Fruit fly (Drosophila melanogaster) whole organism, prepupa: ENCODE measurements around the gene glec.
A peak's percentile ranks its signal among the peaks of the same experiment; 100 is the strongest.

Experiments
- Blimp-1 ChIP-seq: fragments of 200-800 bp; sonication (Bioruptor generic); optimal IDR thresholded peaks from 3 replicates; lab custom pipeline; 2017; ENCODE audit warnings: missing biosample characterization, missing genetic modification characterization, mild to moderate bottlenecking, moderate library complexity, missing genetic modification reagents
- CG10631 ChIP-seq: fragments of 200-800 bp; sonication (Bioruptor generic); optimal IDR thresholded peaks from 2 replicates; lab custom pipeline; 2016; ENCODE audit warnings: missing biosample characterization, missing genetic modification characterization
- CG10669 ChIP-seq: fragments of 200-800 bp; sonication (Bioruptor generic); optimal IDR thresholded peaks from 3 replicates; lab custom pipeline; 2018; ENCODE audit warnings: missing biosample characterization, mild to moderate bottlenecking, missing genetic modification characterization, moderate library complexity
- CG11294 ChIP-seq: fragments of 200-800 bp; sonication (Bioruptor generic); IDR thresholded peaks from 2 replicates; pipeline ENCODE4 v1.3.6; 2022; ENCODE audit warnings: missing biosample characterization, missing genetic modification characterization
- CG11762 ChIP-seq: fragments of 200-800 bp; sonication (Bioruptor generic); optimal IDR thresholded peaks from 3 replicates; lab custom pipeline; 2016; ENCODE audit warnings: missing biosample characterization, missing genetic modification characterization; ENCODE audit not compliant: insufficient read depth
- CG1621 ChIP-seq: fragments of 200-800 bp; sonication (Bioruptor generic); optimal IDR thresholded peaks from 3 replicates; lab custom pipeline; 2018; ENCODE audit warnings: missing biosample characterization, mild to moderate bottlenecking, missing genetic modification characterization
- CG16779 ChIP-seq: fragments of 200-800 bp; sonication (Bioruptor generic); optimal IDR thresholded peaks from 3 replicates; lab custom pipeline; 2017; ENCODE audit warnings: missing biosample characterization, mild to moderate bottlenecking, missing genetic modification characterization
- CG3032 ChIP-seq: fragments of 200-800 bp; optimal IDR thresholded peaks from 2 replicates; lab custom pipeline; 2019; ENCODE audit warnings: missing biosample characterization, mild to moderate bottlenecking, missing genetic modification characterization, moderate library complexity
- CG31627 ChIP-seq: fragments of 200-800 bp; sonication (Bioruptor generic); optimal IDR thresholded peaks from 3 replicates; lab custom pipeline; 2016; ENCODE audit warnings: missing biosample characterization, missing genetic modification characterization
- CG34406 ChIP-seq: fragments of 200-800 bp; sonication (Bioruptor generic); optimal IDR thresholded peaks from 3 replicates; lab custom pipeline; 2016; ENCODE audit warnings: missing biosample characterization, missing genetic modification characterization
- CG3919 ChIP-seq: fragments of 200-800 bp; sonication (Bioruptor generic); optimal IDR thresholded peaks from 3 replicates; lab custom pipeline; 2016; ENCODE audit warnings: missing biosample characterization, missing genetic modification characterization
- CG4318 ChIP-seq: fragments of 200-800 bp; sonication (Bioruptor generic); optimal IDR thresholded peaks from 3 replicates; lab custom pipeline; 2017; ENCODE audit warnings: missing biosample characterization, mild to moderate bottlenecking, missing genetic modification characterization
- CG6163 ChIP-seq: fragments of 200-800 bp; sonication (Bioruptor generic); IDR thresholded peaks from 3 replicates; pipeline ENCODE4 v1.3.6; 2022; ENCODE audit warnings: missing biosample characterization, missing genetic modification characterization
- CG6792 ChIP-seq: fragments of 200-800 bp; sonication (Bioruptor generic); optimal IDR thresholded peaks from 3 replicates; lab custom pipeline; 2016; ENCODE audit warnings: missing biosample characterization, missing genetic modification characterization
- CG6808 ChIP-seq: fragments of 200-800 bp; sonication (Bioruptor generic); optimal IDR thresholded peaks from 3 replicates; lab custom pipeline; 2017; ENCODE audit warnings: missing biosample characterization, missing genetic modification characterization, mild to moderate bottlenecking, moderate library complexity, missing genetic modification reagents
- CG8119 ChIP-seq: fragments of 200-800 bp; sonication (Bioruptor generic); IDR thresholded peaks from 3 replicates; pipeline ENCODE4 v1.3.6; 2022; ENCODE audit warnings: missing biosample characterization, missing genetic modification characterization
- CG8319 ChIP-seq: fragments of 200-800 bp; sonication (Bioruptor generic); optimal IDR thresholded peaks from 3 replicates; lab custom pipeline; 2016; ENCODE audit warnings: missing biosample characterization, missing genetic modification characterization
- Eip75B ChIP-seq: fragments of 200-800 bp; sonication (Bioruptor generic); optimal IDR thresholded peaks from 3 replicates; lab custom pipeline; 2016; ENCODE audit warnings: missing biosample characterization, missing genetic modification characterization
- Eip78C ChIP-seq: fragments of 200-800 bp; sonication (Bioruptor generic); peaks from one replicate; lab custom pipeline; 2016; ENCODE audit warnings: missing biosample characterization, missing genetic modification characterization
- Eip93F ChIP-seq: fragments of 200-800 bp; sonication (Bioruptor generic); optimal IDR thresholded peaks from 2 replicates; lab custom pipeline; 2016; ENCODE audit warnings: missing biosample characterization, mild to moderate bottlenecking, missing genetic modification characterization
- Ets21C ChIP-seq: fragments of 200-800 bp; sonication (Bioruptor generic); optimal IDR thresholded peaks from 3 replicates; lab custom pipeline; 2016; ENCODE audit warnings: missing biosample characterization, missing genetic modification characterization
- Gug ChIP-seq: fragments of 200-800 bp; sonication (Bioruptor generic); IDR thresholded peaks from 2 replicates; pipeline ENCODE4 v1.3.6; 2022; ENCODE audit warnings: missing biosample characterization, missing genetic modification characterization
- Hr38 ChIP-seq: sonication (Bioruptor generic); optimal IDR thresholded peaks from 2 replicates; lab custom pipeline; 2016; ENCODE audit warnings: missing biosample characterization, missing genetic modification characterization
- Hr39 ChIP-seq: fragments of 200-800 bp; sonication (Bioruptor generic); optimal IDR thresholded peaks from 2 replicates; lab custom pipeline; 2016; ENCODE audit warnings: missing biosample characterization, missing genetic modification characterization
- Hr4 ChIP-seq: fragments of 200-800 bp; sonication (Bioruptor generic); optimal IDR thresholded peaks from 3 replicates; lab custom pipeline; 2016; ENCODE audit warnings: missing biosample characterization, missing genetic modification characterization
- Lpt ChIP-seq: fragments of 200-800 bp; sonication (Bioruptor generic); optimal IDR thresholded peaks from 3 replicates; lab custom pipeline; 2016; ENCODE audit warnings: missing biosample characterization, missing genetic modification characterization
- Met ChIP-seq: fragments of 200-800 bp; sonication (Bioruptor generic); optimal IDR thresholded peaks from 3 replicates; lab custom pipeline; 2016; ENCODE audit warnings: missing biosample characterization, missing genetic modification characterization
- Smox ChIP-seq: fragments of 200-800 bp; sonication (Bioruptor generic); optimal IDR thresholded peaks from 3 replicates; lab custom pipeline; 2016; ENCODE audit warnings: missing biosample characterization, missing genetic modification characterization
- Sox14 ChIP-seq: fragments of 200-800 bp; sonication (Bioruptor generic); optimal IDR thresholded peaks from 3 replicates; lab custom pipeline; 2016; ENCODE audit warnings: missing biosample characterization, missing genetic modification characterization
- Sox15 ChIP-seq: fragments of 200-800 bp; sonication (Bioruptor generic); optimal IDR thresholded peaks from 3 replicates; lab custom pipeline; 2016; ENCODE audit warnings: missing biosample characterization, missing genetic modification characterization
- achi ChIP-seq: fragments of 200-800 bp; sonication (Bioruptor generic); optimal IDR thresholded peaks from 3 replicates; lab custom pipeline; 2016; ENCODE audit warnings: missing biosample characterization, missing genetic modification characterization
- acj6 ChIP-seq: fragments of 200-800 bp; sonication (Bioruptor generic); optimal IDR thresholded peaks from 3 replicates; lab custom pipeline; 2016; ENCODE audit warnings: missing biosample characterization, missing genetic modification characterization
- dsx ChIP-seq: fragments of 200-800 bp; optimal IDR thresholded peaks from 3 replicates; lab custom pipeline; 2019; ENCODE audit warnings: missing biosample characterization, mild to moderate bottlenecking, missing genetic modification characterization, moderate library complexity; ENCODE audit not compliant: poor library complexity, severe bottlenecking
- eg ChIP-seq: fragments of 200-800 bp; sonication (Bioruptor generic); IDR thresholded peaks from 3 replicates; pipeline ENCODE4 v1.3.6; 2022; ENCODE audit warnings: missing biosample characterization, missing genetic modification characterization
- esn ChIP-seq: fragments of 200-800 bp; sonication (Bioruptor generic); optimal IDR thresholded peaks from 2 replicates; lab custom pipeline; 2016; ENCODE audit warnings: missing biosample characterization, mild to moderate bottlenecking, missing genetic modification characterization, moderate library complexity
- fd85E ChIP-seq: fragments of 200-800 bp; sonication (Bioruptor generic); optimal IDR thresholded peaks from 3 replicates; lab custom pipeline; 2016; ENCODE audit warnings: missing biosample characterization, missing genetic modification characterization
- fkh ChIP-seq: fragments of 200-800 bp; sonication (Bioruptor generic); optimal IDR thresholded peaks from 3 replicates; lab custom pipeline; 2017; ENCODE audit warnings: missing biosample characterization, mild to moderate bottlenecking, missing genetic modification characterization, moderate library complexity
- lz ChIP-seq: fragments of 200-800 bp; sonication (Bioruptor generic); optimal IDR thresholded peaks from 3 replicates; lab custom pipeline; 2016; ENCODE audit warnings: missing biosample characterization, missing genetic modification characterization
- net ChIP-seq: fragments of 200-800 bp; sonication (Bioruptor generic); optimal IDR thresholded peaks from 3 replicates; lab custom pipeline; 2016; ENCODE audit warnings: missing biosample characterization, missing genetic modification characterization
- pdm3 ChIP-seq: fragments of 200-800 bp; sonication (Bioruptor generic); optimal IDR thresholded peaks from 3 replicates; lab custom pipeline; 2016; ENCODE audit warnings: missing biosample characterization, missing genetic modification characterization
- salr ChIP-seq, 2 experiments: fragments of 200-800 bp; sonication (Bioruptor generic); optimal IDR thresholded peaks; 3 replicates each; lab custom pipeline; 2016 to 2018; ENCODE audit warnings: missing biosample characterization in 2 of 2, missing genetic modification characterization in 2 of 2, mild to moderate bottlenecking in 1 of 2
- spab ChIP-seq: fragments of 200-800 bp; sonication (Bioruptor generic); optimal IDR thresholded peaks from 2 replicates; lab custom pipeline; 2017; ENCODE audit warnings: missing biosample characterization, mild to moderate bottlenecking, missing genetic modification characterization, missing genetic modification reagents
- ss ChIP-seq, 2 experiments: fragments of 200-800 bp; sonication (Bioruptor generic); optimal IDR thresholded peaks; 2 replicates in 1 of 2; 3 replicates in 1 of 2; lab custom pipeline; 2017 to 2018; ENCODE audit warnings: mild to moderate bottlenecking in 2 of 2, missing biosample characterization in 2 of 2, missing genetic modification characterization in 2 of 2, moderate library complexity in 1 of 2
- svp ChIP-seq: fragments of 200-800 bp; sonication (Bioruptor generic); peaks from one replicate; lab custom pipeline; 2016; ENCODE audit warnings: missing biosample characterization, missing genetic modification characterization
- topi ChIP-seq: fragments of 200-800 bp; sonication (Bioruptor generic); optimal IDR thresholded peaks from 3 replicates; lab custom pipeline; 2016; ENCODE audit warnings: missing biosample characterization, missing genetic modification characterization

The glec gene

dm6 chr3R:21905615-21906014 lies 49.5 kb upstream of the glec start (continued):
- TF ChIP-seq net (GFP tag; lab: Kevin White, UChicago) (peak; percentile 79), CG3032 (peak; percentile 89), CG6808 (GFP tag; lab: Kevin White, UChicago) (peak; percentile 84), Met (GFP tag; lab: Kevin White, UChicago) (peak; percentile 78), Hr4 (GFP tag; lab: Kevin White, UChicago) (peak; percentile 90), topi (GFP tag; lab: Kevin White, UChicago) (peak; percentile 73), Eip75B (GFP tag; lab: Kevin White, UChicago) (peak; percentile 84), CG6163 (GFP tag; lab: Robert Waterston, UW) (peak; percentile 94), lz (peak; percentile 64), CG3919 (peak; percentile 87), Eip78C (GFP tag; lab: Kevin White, UChicago) (peak; percentile 96), salr (GFP tag; optimal IDR thresholded peaks at IDR 0.05; lab: Kevin White, UChicago) (peak; percentile 69 to 91), Ets21C (GFP tag; lab: Kevin White, UChicago) (peak; percentile 30), Sox14 (GFP tag; lab: Kevin White, UChicago) (peak; percentile 82), Hr39 (GFP tag; lab: Kevin White, UChicago) (peak; percentile 43), Hr38 (GFP tag; lab: Kevin White, UChicago) (no peak)

- TF ChIP-seq Hr38 (GFP tag; lab: Kevin White, UChicago) (no peak), CG34406 (GFP tag; lab: Kevin White, UChicago) (no peak), spab (GFP tag; lab: Kevin White, UChicago) (no peak), fd85E (GFP tag; lab: Kevin White, UChicago) (no peak), svp (GFP tag; lab: Kevin White, UChicago) (no peak), Eip75B (GFP tag; lab: Kevin White, UChicago) (no peak), eg (GFP tag; lab: Robert Waterston, UW) (no peak), esn (GFP tag; lab: Kevin White, UChicago) (peak; percentile 19), CG31627 (peak; percentile 15), Lpt (GFP tag; lab: Kevin White, UChicago) (no peak), Hr39 (GFP tag; lab: Kevin White, UChicago) (peak; percentile 3), Hr4 (GFP tag; lab: Kevin White, UChicago) (no peak), CG10669 (peak; percentile 2), ss (GFP tag; optimal IDR thresholded peaks at IDR 0.05; lab: Kevin White, UChicago) (peak in 1 of 2 experiments; percentile 24), CG16779 (tag; lab: Kevin White, UChicago) (no peak), CG8319 (GFP tag; lab: Kevin White, UChicago) (no peak), CG10631 (GFP tag; lab: Kevin White, UChicago) (no peak), Eip93F (GFP tag; lab: Kevin White, UChicago) (no peak), CG1621 (tag; lab: Kevin White, UChicago) (peak; percentile 24)
Observed at dm6 chr3R:21904345-21904744, 48.3 kb upstream of the glec start.

dm6 chr3R:21899170-21899575 lies 43.1 kb upstream of the glec start:
- TF ChIP-seq Smox (GFP tag; lab: Kevin White, UChicago), result peak; percentile 61
- TF ChIP-seq spab (GFP tag; lab: Kevin White, UChicago), result peak; percentile 65
- peak; percentile 77 for TF ChIP-seq CG3919
- no peak for TF ChIP-seq fd85E (GFP tag; lab: Kevin White, UChicago)
- peak; percentile 82 for TF ChIP-seq CG10669
- TF ChIP-seq Gug (GFP tag; lab: Robert Waterston, UW), result peak; percentile 60
- TF ChIP-seq topi (GFP tag; lab: Kevin White, UChicago), result peak; percentile 70
- TF ChIP-seq acj6 (GFP tag; lab: Kevin White, UChicago), result peak; percentile 57
- TF ChIP-seq Met (GFP tag; lab: Kevin White, UChicago), result peak; percentile 55
- peak; percentile 73 for TF ChIP-seq Eip75B (GFP tag; lab: Kevin White, UChicago)
- TF ChIP-seq CG1621 (tag; lab: Kevin White, UChicago), result peak; percentile 47
- peak; percentile 80 for TF ChIP-seq dsx (GFP tag; lab: Kevin White, UChicago)
- TF ChIP-seq CG16779 (tag; lab: Kevin White, UChicago), result peak; percentile 51
- TF ChIP-seq svp (GFP tag; lab: Kevin White, UChicago), result peak; percentile 76
- TF ChIP-seq fkh (GFP tag; lab: Kevin White, UChicago), result no peak
- TF ChIP-seq CG6792, result peak; percentile 60
- peak; percentile 51 for TF ChIP-seq CG11762 (GFP tag; lab: Kevin White, UChicago)
- TF ChIP-seq lz, result peak; percentile 56
- TF ChIP-seq achi (GFP tag; lab: Kevin White, UChicago), result peak; percentile 61
- TF ChIP-seq net (GFP tag; lab: Kevin White, UChicago), result peak; percentile 50
- TF ChIP-seq Blimp-1, result no peak
- peak; percentile 34; the same call in 1 of the 3 replicates for TF ChIP-seq eg (GFP tag; lab: Robert Waterston, UW)
- TF ChIP-seq esn (GFP tag; lab: Kevin White, UChicago), result peak; percentile 71
- TF ChIP-seq pdm3, result peak; percentile 52
- TF ChIP-seq CG8119 (GFP tag; lab: Robert Waterston, UW), result peak; percentile 69; the same call in 2 of the 3 replicates
- 0 out of 2 replicates have a peak, but pooled peaks have one; percentile 32 for TF ChIP-seq CG11294 (GFP tag; lab: Robert Waterston, UW)
- peak; percentile 43 for TF ChIP-seq CG4318 (GFP tag; lab: Kevin White, UChicago)
- no peak for TF ChIP-seq Sox15 (GFP tag; lab: Kevin White, UChicago)
